Worm (Caenorhabditis elegans) whole organism, L2 larva: ENCODE measurements around the gene C34F6.1.

Source experiments
- alr-1 ChIP-seq: fragments of 150-350 bp; optimal IDR thresholded peaks from 2 replicates; lab custom pipeline; 2014; ENCODE audit warnings: missing biosample characterization, missing genetic modification characterization
- ceh-82 ChIP-seq: fragments of 150-350 bp; optimal IDR thresholded peaks from 2 replicates; lab custom pipeline; 2014; ENCODE audit warnings: missing biosample characterization, missing genetic modification characterization
- crh-2 ChIP-seq: sonication (generic microtip); optimal IDR thresholded peaks from 2 replicates; lab custom pipeline; 2017; ENCODE audit warnings: missing biosample characterization, missing genetic modification characterization
- egl-27 ChIP-seq: sonication (generic microtip); optimal IDR thresholded peaks from 3 replicates; lab custom pipeline; 2017; ENCODE audit warnings: missing biosample characterization, missing genetic modification reagents, missing genetic modification characterization
- lin-13 ChIP-seq: fragments of 150-350 bp; optimal IDR thresholded peaks from 2 replicates; lab custom pipeline; 2014; ENCODE audit warnings: missing biosample characterization, missing genetic modification reagents, missing genetic modification characterization
- lin-39 ChIP-seq: fragments of 150-350 bp; optimal IDR thresholded peaks from 2 replicates; lab custom pipeline; 2014; ENCODE audit warnings: missing biosample characterization, missing genetic modification reagents, missing genetic modification characterization
- nhr-10 ChIP-seq: sonication (generic microtip); optimal IDR thresholded peaks from 2 replicates; lab custom pipeline; 2017; ENCODE audit warnings: missing biosample characterization, missing genetic modification characterization
- nhr-11 ChIP-seq: fragments of 150-350 bp; optimal IDR thresholded peaks from 2 replicates; lab custom pipeline; 2014; ENCODE audit warnings: missing biosample characterization, missing genetic modification characterization
- nhr-23 ChIP-seq: fragments of 150-350 bp; optimal IDR thresholded peaks from 2 replicates; lab custom pipeline; 2014; ENCODE audit warnings: missing biosample characterization, missing genetic modification reagents, missing genetic modification characterization
- nhr-237 ChIP-seq: fragments of 150-350 bp; optimal IDR thresholded peaks from 2 replicates; lab custom pipeline; 2014; ENCODE audit warnings: missing biosample characterization, missing genetic modification characterization
- nhr-77 ChIP-seq: fragments of 150-350 bp; optimal IDR thresholded peaks from 2 replicates; lab custom pipeline; 2014; ENCODE audit warnings: missing biosample characterization, missing genetic modification characterization
- sem-4 ChIP-seq: fragments of 150-350 bp; optimal IDR thresholded peaks from 2 replicates; lab custom pipeline; 2014; ENCODE audit warnings: missing biosample characterization, missing genetic modification reagents, missing genetic modification characterization
- sma-9 ChIP-seq, 2 experiments: fragments of 150-350 bp in 1 of 2; sonication (generic microtip) in 1 of 2; optimal IDR thresholded peaks; 2 replicates each; lab custom pipeline; 2014 to 2016; ENCODE audit warnings: missing genetic modification characterization in 2 of 2, mild to moderate bottlenecking in 1 of 2, missing biosample characterization in 1 of 2, missing compliant biosample characterization in 1 of 2, missing genetic modification reagents in 1 of 2, moderate library complexity in 1 of 2
- snpc-4 ChIP-seq: fragments of 150-350 bp; optimal IDR thresholded peaks from 2 replicates; lab custom pipeline; 2014; ENCODE audit warnings: missing biosample characterization, missing genetic modification characterization

DNA sequence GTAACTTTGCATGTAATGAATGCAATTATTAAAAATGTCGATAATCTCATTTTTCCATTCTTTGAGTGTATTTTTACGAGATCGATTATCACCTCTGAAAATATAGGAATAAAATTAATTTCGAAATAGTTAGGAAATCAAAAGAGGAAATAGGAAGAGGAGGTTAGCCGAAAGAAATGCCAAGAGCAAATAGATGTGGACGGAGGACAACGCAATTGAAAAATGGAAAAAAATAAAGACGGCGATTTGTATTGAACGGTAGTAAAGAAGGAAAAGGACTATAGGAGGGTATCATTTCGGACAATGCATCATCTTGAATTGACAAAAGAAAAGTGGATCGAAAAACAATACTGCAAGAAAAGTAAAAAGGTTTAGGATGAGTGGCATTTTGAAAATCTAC, 7.1 kb downstream of the C34F6.1 start, which contains the start of gene F13D2.1:
- TF ChIP-seq nhr-77 (tag; lab: Kevin White, UChicago), result no peak
- TF ChIP-seq lin-39 (tag; lab: Kevin White, UChicago), result no peak
- no peak for TF ChIP-seq ceh-82 (tag; lab: Kevin White, UChicago)
- no peak for TF ChIP-seq sem-4 (tag; lab: Kevin White, UChicago)
- TF ChIP-seq nhr-10 (tag; lab: Kevin White, UChicago), result no peak
- no peak for TF ChIP-seq crh-2 (tag; lab: Kevin White, UChicago)
- no peak for TF ChIP-seq nhr-237 (tag; lab: Kevin White, UChicago)
- TF ChIP-seq alr-1 (tag; lab: Kevin White, UChicago), result no peak
- no peak for TF ChIP-seq sma-9 (GFP tag; optimal IDR thresholded peaks at IDR 0.05; lab: Kevin White, UChicago)
- no peak for TF ChIP-seq sma-9 (tag; optimal IDR thresholded peaks at IDR 0.05; lab: Kevin White, UChicago)
- TF ChIP-seq egl-27 (tag; lab: Kevin White, UChicago), result no peak
- no peak for TF ChIP-seq nhr-11 (tag; lab: Kevin White, UChicago)
- no peak for TF ChIP-seq lin-13 (GFP tag; lab: Kevin White, UChicago)
- TF ChIP-seq snpc-4 (tag; lab: Kevin White, UChicago), result no peak
- TF ChIP-seq nhr-23 (tag; lab: Kevin White, UChicago), result no peak
